Worm (Caenorhabditis elegans) whole organism, early embryonic: Measurements from ENCODE around the gene nas-25.

Experiments
- B0310.2 ChIP-seq: sonication (generic microtip); optimal IDR thresholded peaks from 2 replicates; lab custom pipeline; 2016; ENCODE audit warnings: mild to moderate bottlenecking, missing genetic modification characterization, missing compliant biosample characterization
- F13C5.2 ChIP-seq: sonication (generic microtip); optimal IDR thresholded peaks from 2 replicates; lab custom pipeline; 2017; ENCODE audit warnings: mild to moderate bottlenecking, missing genetic modification characterization, inconsistent platforms, missing compliant biosample characterization
- aly-1 ChIP-seq: sonication (generic microtip); optimal IDR thresholded peaks from 2 replicates; lab custom pipeline; 2016; ENCODE audit warnings: missing genetic modification characterization, missing compliant biosample characterization
- ama-1 ChIP-seq: fragments of 150-350 bp; optimal IDR thresholded peaks from 2 replicates; lab custom pipeline; 2014
- ceh-13 ChIP-seq: fragments of 200-800 bp; sonication (Bioruptor generic); optimal IDR thresholded peaks from 2 replicates; lab custom pipeline; 2018; ENCODE audit warnings: mild to moderate bottlenecking, missing genetic modification characterization, missing compliant biosample characterization
- ceh-36 ChIP-seq: sonication (generic microtip); optimal IDR thresholded peaks from 2 replicates; lab custom pipeline; 2016; ENCODE audit warnings: missing genetic modification characterization, inconsistent platforms, missing compliant biosample characterization
- ets-7 ChIP-seq: sonication (generic microtip); optimal IDR thresholded peaks from 2 replicates; lab custom pipeline; 2016; ENCODE audit warnings: missing genotype, missing genetic modification characterization, missing compliant biosample characterization
- flt-1 ChIP-seq: fragments of 200-800 bp; sonication (Bioruptor generic); IDR thresholded peaks from 2 replicates; pipeline ENCODE4 v1.3.6; 2022; ENCODE audit warnings: missing genetic modification characterization, missing compliant biosample characterization
- hnd-1 ChIP-seq: sonication (generic microtip); optimal IDR thresholded peaks from 2 replicates; lab custom pipeline; 2016; ENCODE audit warnings: missing genetic modification characterization, missing compliant biosample characterization
- pes-1 ChIP-seq: fragments of 200-800 bp; sonication (Bioruptor generic); IDR thresholded peaks from 2 replicates; pipeline ENCODE4 v1.3.6; 2022; ENCODE audit warnings: missing genetic modification reagents, missing genetic modification characterization, missing compliant biosample characterization
- scrt-1 ChIP-seq: fragments of 200-800 bp; sonication (Bioruptor generic); IDR thresholded peaks from 2 replicates; pipeline ENCODE4 v1.3.6; 2022; ENCODE audit warnings: missing genetic modification characterization, missing compliant biosample characterization
- tbx-11 ChIP-seq: fragments of 200-800 bp; sonication (Bioruptor generic); IDR thresholded peaks from 2 replicates; pipeline ENCODE4 v1.3.6; 2022; ENCODE audit warnings: missing genetic modification characterization, missing compliant biosample characterization
- tbx-37 ChIP-seq: fragments of 200-800 bp; sonication (Bioruptor generic); conservative IDR thresholded peaks from 2 replicates; pipeline ENCODE4 v1.3.6; 2022; ENCODE audit warnings: missing genetic modification reagents, missing genetic modification characterization, missing compliant biosample characterization

ce11 chrII:8857074-8857473, 31.2 kb downstream of the nas-25 start:
- TF ChIP-seq ceh-36: no peak
- no peak for TF ChIP-seq hnd-1 (tag; lab: Kevin White, UChicago)
- TF ChIP-seq pes-1 (GFP tag; lab: Robert Waterston, UW): no peak
- no peak for TF ChIP-seq ceh-13 (GFP tag; lab: Kevin White, UChicago)
- TF ChIP-seq ama-1: no peak
- TF ChIP-seq scrt-1: no peak
- no peak for TF ChIP-seq aly-1
- no peak for TF ChIP-seq ets-7 (tag; lab: Kevin White, UChicago)
- TF ChIP-seq B0310.2: no peak
- TF ChIP-seq F13C5.2 (tag; lab: Kevin White, UChicago): no peak
- no peak for TF ChIP-seq tbx-37
- no peak for TF ChIP-seq flt-1 (GFP tag; lab: Robert Waterston, UW)
- TF ChIP-seq tbx-11 (GFP tag; lab: Robert Waterston, UW): no peak
